Fruit fly (Drosophila melanogaster) whole organism, adult: ENCODE results near the gene RpL27.

Experiments used
- CG12768 ChIP-seq: fragments of 200-800 bp; sonication (Bioruptor generic); optimal IDR thresholded peaks from 2 replicates; lab custom pipeline; 2017; ENCODE audit warnings: missing biosample characterization, missing genetic modification characterization, mild to moderate bottlenecking, moderate library complexity, missing genetic modification reagents
- CG7045 ChIP-seq: fragments of 200-800 bp; sonication (Bioruptor generic); optimal IDR thresholded peaks from 2 replicates; lab custom pipeline; 2017; ENCODE audit warnings: missing biosample characterization, mild to moderate bottlenecking, missing genetic modification characterization
- bab1 ChIP-seq: fragments of 200-800 bp; sonication (Bioruptor generic); optimal IDR thresholded peaks from 3 replicates; lab custom pipeline; 2019; ENCODE audit warnings: missing biosample characterization, mild to moderate bottlenecking, missing genetic modification characterization, moderate library complexity
- kay ChIP-seq: fragments of 200-800 bp; sonication (Bioruptor generic); peaks from one replicate; lab custom pipeline; 2016; ENCODE audit warnings: missing biosample characterization, missing genetic modification characterization, borderline replicate concordance

dm6 chr3R:25651414-25651813 lies 33.4 kb downstream of the RpL27 start:
- TF ChIP-seq bab1 (GFP tag; lab: Kevin White, UChicago) (peak; percentile 44), CG7045 (GFP tag; lab: Kevin White, UChicago) (no peak), CG12768 (GFP tag; lab: Kevin White, UChicago) (no peak), kay (GFP tag; lab: Kevin White, UChicago) (no peak)
